Worm (Caenorhabditis elegans): ENCODE results near the gene lipl-5.

DNA sequence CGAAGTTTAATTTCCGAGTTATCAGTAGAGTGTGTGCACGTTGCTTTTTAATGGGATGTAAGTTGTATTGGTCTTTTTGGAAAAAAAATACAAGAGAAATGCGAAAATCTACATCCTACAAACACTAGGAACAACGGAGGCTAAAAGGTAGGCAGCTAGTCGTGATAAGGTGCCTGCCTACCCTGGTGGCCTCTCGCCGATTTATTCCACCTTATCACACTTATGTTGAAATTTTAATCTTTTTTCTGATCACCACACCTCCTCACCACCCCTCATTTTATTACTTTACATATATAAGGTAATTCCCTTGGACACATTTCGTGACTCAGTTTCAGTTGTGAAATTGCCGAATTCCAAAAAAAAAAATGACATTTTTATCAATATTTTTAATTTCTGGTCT lies 36.6 kb downstream of the lipl-5 start, which contains the start of gene dod-20:
- TF ChIP-seq nfya-1 (tag; optimal IDR thresholded peaks at IDR 0.05) (no peak), nhr-11 (tag; optimal IDR thresholded peaks at IDR 0.05) (no peak)
